Worm (Caenorhabditis elegans) whole organism, late embryonic: ENCODE data around the gene T05C12.11.

Source experiments
- C08G9.2 ChIP-seq: sonication (generic microtip); optimal IDR thresholded peaks from 2 replicates; lab custom pipeline; 2016; ENCODE audit warnings: mild to moderate bottlenecking, missing genetic modification characterization, moderate library complexity, missing compliant biosample characterization
- C38D4.7 ChIP-seq: fragments of 200-800 bp; sonication (Bioruptor generic); optimal IDR thresholded peaks from 2 replicates; lab custom pipeline; 2018; ENCODE audit warnings: mild to moderate bottlenecking, missing genetic modification characterization, moderate library complexity, missing compliant biosample characterization
- F13H6.1 ChIP-seq: sonication (generic microtip); optimal IDR thresholded peaks from 2 replicates; lab custom pipeline; 2016; ENCODE audit warnings: missing genetic modification characterization, missing compliant biosample characterization
- K02D7.2 ChIP-seq: sonication (generic microtip); optimal IDR thresholded peaks from 2 replicates; lab custom pipeline; 2017; ENCODE audit warnings: mild to moderate bottlenecking, missing genetic modification characterization, missing compliant biosample characterization
- K09A11.1 ChIP-seq: sonication (generic microtip); optimal IDR thresholded peaks from 2 replicates; lab custom pipeline; 2017; ENCODE audit warnings: antibody characterized with exemption, mild to moderate bottlenecking, missing genetic modification characterization, missing compliant biosample characterization; ENCODE audit not compliant: insufficient read depth
- Y22D7AL.16 ChIP-seq: sonication (generic microtip); optimal IDR thresholded peaks from 2 replicates; lab custom pipeline; 2016; ENCODE audit warnings: missing genetic modification characterization, missing compliant biosample characterization
- ahr-1 ChIP-seq: sonication (generic microtip); optimal IDR thresholded peaks from 2 replicates; lab custom pipeline; 2016; ENCODE audit warnings: missing genetic modification characterization, missing compliant biosample characterization
- ama-1 ChIP-seq: fragments of 150-350 bp; optimal IDR thresholded peaks from 2 replicates; lab custom pipeline; 2014
- ceh-14 ChIP-seq: sonication (generic microtip); optimal IDR thresholded peaks from 2 replicates; lab custom pipeline; 2016; ENCODE audit warnings: missing genotype, missing genetic modification characterization, missing compliant biosample characterization
- ceh-2 ChIP-seq: sonication (generic microtip); optimal IDR thresholded peaks from 2 replicates; lab custom pipeline; 2016; ENCODE audit warnings: missing genotype, missing genetic modification characterization, missing compliant biosample characterization
- ceh-24 ChIP-seq: sonication (generic microtip); optimal IDR thresholded peaks from 2 replicates; lab custom pipeline; 2016; ENCODE audit warnings: mild to moderate bottlenecking, missing genetic modification characterization, missing compliant biosample characterization
- ceh-34 ChIP-seq: sonication (generic microtip); optimal IDR thresholded peaks from 2 replicates; lab custom pipeline; 2016; ENCODE audit warnings: mild to moderate bottlenecking, missing genetic modification characterization, missing compliant biosample characterization
- ceh-45 ChIP-seq: fragments of 200-800 bp; sonication (Bioruptor generic); IDR thresholded peaks from 2 replicates; pipeline ENCODE4 v1.3.6; 2022; ENCODE audit warnings: missing genetic modification reagents, missing genetic modification characterization, missing compliant biosample characterization
- ceh-9 ChIP-seq: sonication (generic microtip); optimal IDR thresholded peaks from 2 replicates; lab custom pipeline; 2016; ENCODE audit warnings: mild to moderate bottlenecking, missing genetic modification characterization, inconsistent platforms, missing compliant biosample characterization
- che-1 ChIP-seq: sonication (generic microtip); optimal IDR thresholded peaks from 2 replicates; lab custom pipeline; 2016; ENCODE audit warnings: mild to moderate bottlenecking, missing genetic modification characterization, missing compliant biosample characterization
- elt-2 ChIP-seq: sonication (generic microtip); optimal IDR thresholded peaks from 2 replicates; lab custom pipeline; 2016; ENCODE audit warnings: missing genetic modification reagents, missing genetic modification characterization, missing compliant biosample characterization
- elt-4 ChIP-seq: sonication (generic microtip); optimal IDR thresholded peaks from 2 replicates; lab custom pipeline; 2016; ENCODE audit warnings: missing genetic modification characterization, missing compliant biosample characterization
- ets-4 ChIP-seq: sonication (generic microtip); optimal IDR thresholded peaks from 2 replicates; lab custom pipeline; 2016; ENCODE audit warnings: missing genetic modification characterization, missing compliant biosample characterization
- eyg-1 ChIP-seq: sonication (generic microtip); optimal IDR thresholded peaks from 2 replicates; lab custom pipeline; 2016; ENCODE audit warnings: missing genotype, missing genetic modification characterization, missing compliant biosample characterization
- fax-1 ChIP-seq: sonication (generic microtip); optimal IDR thresholded peaks from 2 replicates; lab custom pipeline; 2016; ENCODE audit warnings: missing genotype, missing genetic modification characterization, missing compliant biosample characterization
- fkh-6 ChIP-seq: sonication (generic microtip); optimal IDR thresholded peaks from 2 replicates; lab custom pipeline; 2016; ENCODE audit warnings: missing genetic modification characterization, missing compliant biosample characterization
- gmeb-2 ChIP-seq: sonication (generic microtip); optimal IDR thresholded peaks from 2 replicates; lab custom pipeline; 2016; ENCODE audit warnings: missing genetic modification characterization, inconsistent platforms, missing compliant biosample characterization
- hlh-13 ChIP-seq: fragments of 200-800 bp; sonication (Bioruptor generic); optimal IDR thresholded peaks from 2 replicates; lab custom pipeline; 2018; ENCODE audit warnings: mild to moderate bottlenecking, missing genetic modification characterization, missing compliant biosample characterization
- hlh-15 ChIP-seq: sonication (generic microtip); optimal IDR thresholded peaks from 2 replicates; lab custom pipeline; 2016; ENCODE audit warnings: missing genetic modification characterization, missing compliant biosample characterization
- hlh-30 ChIP-seq: sonication (generic microtip); optimal IDR thresholded peaks from 2 replicates; lab custom pipeline; 2017; ENCODE audit warnings: antibody characterized with exemption, missing genetic modification characterization, missing compliant biosample characterization; ENCODE audit not compliant: insufficient read depth
- hlh-8 ChIP-seq: sonication (generic microtip); optimal IDR thresholded peaks from 2 replicates; lab custom pipeline; 2016; ENCODE audit warnings: missing genotype, missing genetic modification characterization, missing compliant biosample characterization
- lin-11 ChIP-seq: fragments of 200-800 bp; sonication (Bioruptor generic); optimal IDR thresholded peaks from 2 replicates; lab custom pipeline; 2018; ENCODE audit warnings: mild to moderate bottlenecking, missing genetic modification characterization, missing compliant biosample characterization
- madf-2 ChIP-seq: sonication (generic microtip); optimal IDR thresholded peaks from 2 replicates; lab custom pipeline; 2017; ENCODE audit warnings: missing genetic modification characterization, missing compliant biosample characterization
- mec-3 ChIP-seq: sonication (generic microtip); optimal IDR thresholded peaks from 2 replicates; lab custom pipeline; 2016; ENCODE audit warnings: borderline replicate concordance, missing genetic modification characterization, missing compliant biosample characterization
- nfya-1 ChIP-seq: sonication (generic microtip); optimal IDR thresholded peaks from 2 replicates; lab custom pipeline; 2017; ENCODE audit warnings: missing genetic modification characterization, mild to moderate bottlenecking, missing compliant biosample characterization, antibody characterized with exemption, moderate library complexity
- nhr-232 ChIP-seq: sonication (generic microtip); optimal IDR thresholded peaks from 2 replicates; lab custom pipeline; 2016; ENCODE audit warnings: missing genetic modification characterization, missing compliant biosample characterization
- odd-2 ChIP-seq: sonication (generic microtip); optimal IDR thresholded peaks from 2 replicates; lab custom pipeline; 2017; ENCODE audit warnings: antibody characterized with exemption, mild to moderate bottlenecking, missing genetic modification characterization, missing compliant biosample characterization
- pag-3 ChIP-seq: sonication (generic microtip); optimal IDR thresholded peaks from 2 replicates; lab custom pipeline; 2016; ENCODE audit warnings: missing compliant biosample characterization, missing genetic modification characterization, borderline replicate concordance
- pqm-1 ChIP-seq: sonication (generic microtip); optimal IDR thresholded peaks from 2 replicates; lab custom pipeline; 2016; ENCODE audit warnings: missing genetic modification characterization, missing compliant biosample characterization
- pros-1 ChIP-seq: fragments of 150-350 bp; optimal IDR thresholded peaks from 2 replicates; lab custom pipeline; 2014; ENCODE audit warnings: missing biosample characterization, missing genetic modification reagents, missing genetic modification characterization
- sdc-2 ChIP-seq: sonication (generic microtip); optimal IDR thresholded peaks from 2 replicates; lab custom pipeline; 2016; ENCODE audit warnings: missing genotype, missing genetic modification characterization, missing compliant biosample characterization
- sox-4 ChIP-seq: sonication (generic microtip); optimal IDR thresholded peaks from 2 replicates; lab custom pipeline; 2017; ENCODE audit warnings: mild to moderate bottlenecking, missing genetic modification characterization, inconsistent platforms, missing compliant biosample characterization
- syd-9 ChIP-seq: sonication (generic microtip); optimal IDR thresholded peaks from 2 replicates; lab custom pipeline; 2016; ENCODE audit warnings: mild to moderate bottlenecking, missing genetic modification characterization, moderate library complexity, missing compliant biosample characterization
- unc-3 ChIP-seq, 2 experiments: fragments of 200-800 bp in 1 of 2; sonication (Bioruptor generic) in 1 of 2; sonication (generic microtip) in 1 of 2; conservative IDR thresholded peaks in 1 of 2; optimal IDR thresholded peaks in 1 of 2; 2 replicates each; pipeline versions ENCODE4 v1.3.6 to Lab custom; 2016 to 2022; ENCODE audit warnings: missing compliant biosample characterization in 2 of 2, missing genetic modification characterization in 2 of 2, missing genetic modification reagents in 1 of 2
- zip-5 ChIP-seq: sonication (generic microtip); optimal IDR thresholded peaks from 2 replicates; lab custom pipeline; 2016; ENCODE audit warnings: missing genetic modification characterization, missing compliant biosample characterization

T05C12.11 gene

DNA sequence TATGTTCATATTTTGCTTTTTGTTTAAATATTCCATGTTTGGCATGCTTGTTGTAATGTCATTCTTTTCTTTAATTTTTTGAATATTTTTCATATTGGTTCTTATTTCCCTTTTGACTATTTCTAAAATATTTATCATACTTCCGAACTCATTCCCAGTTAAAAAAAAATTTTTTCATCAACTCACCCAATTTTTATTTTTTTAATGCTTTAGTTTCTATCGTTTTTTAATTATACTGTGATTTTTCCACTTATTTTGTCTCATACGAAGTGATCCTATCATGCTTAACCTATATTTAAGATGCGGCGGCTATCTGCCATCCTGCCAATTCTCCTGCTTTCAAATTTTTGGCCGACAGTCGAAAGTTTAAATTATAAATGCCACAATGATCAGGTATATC is 28.2 kb upstream of the T05C12.11 start, which contains the start of gene qua-1:
Gene qua-1 (plus strand): TSS at position 301 of the 400 bp plus-strand sequence.
- no peak for TF ChIP-seq hlh-13
- no peak for TF ChIP-seq K02D7.2 (tag; lab: Kevin White, UChicago)
- no peak for TF ChIP-seq gmeb-2 (tag; lab: Kevin White, UChicago)
- TF ChIP-seq Y22D7AL.16 = no peak
- TF ChIP-seq fkh-6 (tag; lab: Kevin White, UChicago) = no peak
- no peak for TF ChIP-seq ceh-9
- TF ChIP-seq ceh-14 (tag; lab: Kevin White, UChicago) = no peak

- TF ChIP-seq ama-1 (no peak), sdc-2 (tag; lab: Kevin White, UChicago) (no peak), mec-3 (tag; lab: Kevin White, UChicago) (no peak), pros-1 (tag; lab: Kevin White, UChicago) (no peak), ceh-34 (no peak), nhr-232 (tag; lab: Kevin White, UChicago) (no peak), ceh-24 (tag; lab: Kevin White, UChicago) (no peak), C08G9.2 (tag; lab: Kevin White, UChicago) (no peak), fax-1 (no peak), unc-3 (GFP tag; conservative IDR thresholded peaks at IDR 0.05; lab: Robert Waterston, UW) (no peak), unc-3 (tag; optimal IDR thresholded peaks at IDR 0.05; lab: Kevin White, UChicago) (no peak), ahr-1 (tag; lab: Kevin White, UChicago) (no peak), K02D7.2 (tag; lab: Kevin White, UChicago) (no peak), ceh-9 (no peak), hlh-13 (no peak), hlh-15 (tag; lab: Kevin White, UChicago) (no peak), ceh-45 (GFP tag; lab: Robert Waterston, UW) (no peak)
- TF ChIP-seq, all 69 proteins: peak for 0
These were observed 23.6 kb upstream of the T05C12.11 start for ce11 chrII:8193922-8194321.

DNA sequence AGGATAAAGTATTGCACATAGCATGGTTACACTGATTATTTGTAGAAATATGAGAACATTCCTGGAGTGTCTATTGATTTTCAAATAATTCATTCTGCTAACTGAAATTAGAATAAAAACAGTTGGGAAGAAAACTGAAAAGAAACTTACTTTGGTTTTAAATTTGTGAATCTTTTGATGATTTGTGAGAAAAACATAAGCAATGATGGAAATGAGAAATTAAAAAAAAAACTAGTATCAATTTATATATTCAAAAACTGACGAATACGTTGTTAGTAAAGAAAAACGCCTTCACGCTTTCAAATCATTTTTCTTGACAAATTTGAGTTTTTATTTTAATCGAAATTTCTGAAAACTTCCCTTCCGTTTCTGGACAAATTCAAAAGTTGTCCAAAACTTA is 22.9 kb upstream of the T05C12.11 start, which contains the start of gene T05C12.9:
Gene T05C12.9 (minus strand): TSS at position 101 of the 400 bp plus-strand sequence.
- TF ChIP-seq eyg-1 (tag; lab: Kevin White, UChicago) (no peak), sox-4 (no peak), hlh-15 (tag; lab: Kevin White, UChicago) (no peak), mec-3 (tag; lab: Kevin White, UChicago) (no peak), madf-2 (tag; lab: Kevin White, UChicago) (no peak), hlh-8 (tag; lab: Kevin White, UChicago) (no peak), nfya-1 (tag; lab: Kevin White, UChicago) (no peak), che-1 (tag; lab: Kevin White, UChicago) (no peak), ama-1 (no peak), elt-4 (no peak), syd-9 (tag; lab: Kevin White, UChicago) (no peak), zip-5 (tag; lab: Kevin White, UChicago) (no peak), lin-11 (no peak), ceh-14 (tag; lab: Kevin White, UChicago) (no peak), ets-4 (no peak)

- TF ChIP-seq odd-2 (tag; lab: Kevin White, UChicago) = no peak
- TF ChIP-seq elt-2 = no peak
- TF ChIP-seq C08G9.2 (tag; lab: Kevin White, UChicago) = no peak
- TF ChIP-seq C38D4.7 (GFP tag; lab: Kevin White, UChicago) = no peak
- no peak for TF ChIP-seq elt-4
- TF ChIP-seq pqm-1 (tag; lab: Kevin White, UChicago) = no peak
- TF ChIP-seq F13H6.1 = no peak
- no peak for TF ChIP-seq ets-4
- TF ChIP-seq sox-4 = no peak
- no peak for TF ChIP-seq K09A11.1 (tag; lab: Kevin White, UChicago)
- TF ChIP-seq hlh-8 (tag; lab: Kevin White, UChicago) = no peak
- TF ChIP-seq pag-3 (tag; lab: Kevin White, UChicago) = no peak
- no peak for TF ChIP-seq hlh-30 (tag; lab: Kevin White, UChicago)
- no peak for TF ChIP-seq mec-3 (tag; lab: Kevin White, UChicago)
- TF ChIP-seq ceh-2 (tag; lab: Kevin White, UChicago) = no peak
- no peak for TF ChIP-seq nfya-1 (tag; lab: Kevin White, UChicago)
These were observed 20.2 kb upstream of the T05C12.11 start, which contains the start of gene T05C12.8 for ce11 chrII:8190455-8190854. Gene T05C12.8, minus strand, starts transcription at chrII:8190555.
